Worm (Caenorhabditis elegans) whole organism, L4 larva: ENCODE results near the gene Y71H2AM.12.

Experiments used
- F37D6.2 ChIP-seq: sonication (generic microtip); optimal IDR thresholded peaks from 2 replicates; lab custom pipeline; 2016; ENCODE audit warnings: mild to moderate bottlenecking, missing genetic modification characterization, missing compliant biosample characterization
- ZK337.2 ChIP-seq: fragments of 200-800 bp; sonication (Bioruptor generic); IDR thresholded peaks from 2 replicates; pipeline ENCODE4 v1.3.6; 2022; ENCODE audit warnings: missing genetic modification reagents, missing genetic modification characterization, missing compliant biosample characterization
- ceh-32 ChIP-seq: sonication (generic microtip); optimal IDR thresholded peaks from 2 replicates; lab custom pipeline; 2016; ENCODE audit warnings: mild to moderate bottlenecking, missing genetic modification characterization, missing compliant biosample characterization; ENCODE audit not compliant: poor library complexity
- daf-12 ChIP-seq: fragments of 150-350 bp; optimal IDR thresholded peaks from 2 replicates; lab custom pipeline; 2014; ENCODE audit warnings: missing biosample characterization, missing genetic modification reagents, missing genetic modification characterization
- egl-43 ChIP-seq: fragments of 200-800 bp; sonication (Bioruptor generic); IDR thresholded peaks from 2 replicates; pipeline ENCODE4 v1.3.6; 2022; ENCODE audit warnings: missing genetic modification reagents, missing genetic modification characterization, missing compliant biosample characterization
- fkh-10 ChIP-seq: fragments of 150-350 bp; optimal IDR thresholded peaks from 2 replicates; lab custom pipeline; 2014; ENCODE audit warnings: missing biosample characterization, missing genetic modification reagents, missing genetic modification characterization
- gei-8 ChIP-seq: fragments of 200-800 bp; sonication (Bioruptor generic); optimal IDR thresholded peaks from 2 replicates; lab custom pipeline; 2018; ENCODE audit warnings: mild to moderate bottlenecking, missing genetic modification characterization, missing compliant biosample characterization
- mes-2 ChIP-seq: sonication (generic microtip); optimal IDR thresholded peaks from 2 replicates; lab custom pipeline; 2016; ENCODE audit warnings: missing genotype, mild to moderate bottlenecking, missing genetic modification characterization, missing compliant biosample characterization; ENCODE audit not compliant: poor library complexity, severe bottlenecking
- nhr-102 ChIP-seq: sonication (generic microtip); optimal IDR thresholded peaks from 2 replicates; lab custom pipeline; 2016; ENCODE audit warnings: mild to moderate bottlenecking, missing genetic modification characterization, moderate library complexity, missing compliant biosample characterization
- nhr-237 ChIP-seq: sonication (generic microtip); optimal IDR thresholded peaks from 2 replicates; lab custom pipeline; 2017; ENCODE audit warnings: missing biosample characterization, missing genetic modification characterization
- nhr-42 ChIP-seq: fragments of 200-800 bp; sonication (Bioruptor generic); IDR thresholded peaks from 2 replicates; pipeline ENCODE4 v1.3.6; 2022; ENCODE audit warnings: missing genetic modification characterization, missing compliant biosample characterization
- nhr-77 ChIP-seq: fragments of 150-350 bp; optimal IDR thresholded peaks from 2 replicates; lab custom pipeline; 2014; ENCODE audit warnings: missing biosample characterization, missing genetic modification characterization
- unc-62 ChIP-seq, 3 experiments: fragments of 150-350 bp in 1 of 3; sonication (generic microtip); optimal IDR thresholded peaks in 2 of 3; peaks in 1 of 3; 1 replicate in 1 of 3; 2 replicates in 2 of 3; lab custom pipeline; 2014 to 2017; ENCODE audit warnings: missing biosample characterization in 3 of 3, missing genetic modification characterization in 3 of 3, missing genetic modification reagents in 3 of 3, missing genotype in 1 of 3

ce11 chrIII:2746553-2746952 lies 12.7 kb upstream of the Y71H2AM.12 start, which contains the start of gene Y71H2AM.14:
- TF ChIP-seq nhr-102 (no peak), nhr-42 (GFP tag; lab: Robert Waterston, UW) (no peak), nhr-77 (tag; lab: Kevin White, UChicago) (no peak), unc-62 (GFP tag; optimal IDR thresholded peaks at IDR 0.05 in 1 of 2; lab: Kevin White, UChicago) (no peak), unc-62 (tag; optimal IDR thresholded peaks at IDR 0.05; lab: Kevin White, UChicago) (no peak), egl-43 (no peak), daf-12 (tag; lab: Kevin White, UChicago) (no peak), nhr-237 (tag; lab: Kevin White, UChicago) (no peak), ceh-32 (no peak), fkh-10 (GFP tag; lab: Kevin White, UChicago) (no peak), ZK337.2 (no peak), F37D6.2 (no peak), gei-8 (GFP tag; lab: Kevin White, UChicago) (no peak), mes-2 (tag; lab: Kevin White, UChicago) (no peak)
